Worm (Caenorhabditis elegans) whole organism, L1 larva: ENCODE data around the gene flp-18.

Experiments used
- aly-2 ChIP-seq: fragments of 150-350 bp; optimal IDR thresholded peaks from 2 replicates; lab custom pipeline; 2014; ENCODE audit warnings: missing biosample characterization, missing genetic modification characterization
- ama-1 ChIP-seq: fragments of 150-350 bp; optimal IDR thresholded peaks from 2 replicates; lab custom pipeline; 2014
- ceh-8 ChIP-seq: fragments of 200-800 bp; sonication (Bioruptor generic); optimal IDR thresholded peaks from 2 replicates; lab custom pipeline; 2018; ENCODE audit warnings: mild to moderate bottlenecking, missing genetic modification characterization, moderate library complexity, missing compliant biosample characterization
- dpl-1 ChIP-seq, 3 experiments: fragments of 150-350 bp in 2 of 3; sonication (generic microtip) in 1 of 3; optimal IDR thresholded peaks; 2 replicates each; lab custom pipeline; 2014 to 2017; ENCODE audit warnings: missing biosample characterization in 3 of 3, missing genetic modification characterization in 3 of 3, missing genetic modification reagents in 3 of 3
- hlh-4 ChIP-seq: sonication (generic microtip); optimal IDR thresholded peaks from 2 replicates; lab custom pipeline; 2016; ENCODE audit warnings: mild to moderate bottlenecking, missing genetic modification characterization, missing compliant biosample characterization
- jun-1 ChIP-seq: fragments of 150-350 bp; optimal IDR thresholded peaks from 2 replicates; lab custom pipeline; 2014; ENCODE audit warnings: missing biosample characterization, missing genetic modification reagents, missing genetic modification characterization
- mdl-1 ChIP-seq, 2 experiments: fragments of 150-350 bp; optimal IDR thresholded peaks; 2 replicates each; lab custom pipeline; 2014 to 2017; ENCODE audit warnings: missing biosample characterization in 2 of 2, missing genetic modification characterization in 2 of 2, inconsistent platforms in 1 of 2
- mef-2 ChIP-seq: fragments of 150-350 bp; optimal IDR thresholded peaks from 2 replicates; lab custom pipeline; 2014; ENCODE audit warnings: missing biosample characterization, missing genetic modification characterization
- nhr-237 ChIP-seq: fragments of 150-350 bp; optimal IDR thresholded peaks from 2 replicates; lab custom pipeline; 2014; ENCODE audit warnings: missing biosample characterization, missing genetic modification characterization
- nhr-28 ChIP-seq: fragments of 150-350 bp; optimal IDR thresholded peaks from 2 replicates; lab custom pipeline; 2014; ENCODE audit warnings: missing biosample characterization, missing genetic modification characterization
- nhr-77 ChIP-seq: fragments of 150-350 bp; optimal IDR thresholded peaks from 2 replicates; lab custom pipeline; 2014; ENCODE audit warnings: missing biosample characterization, missing genetic modification characterization
- tbx-2 ChIP-seq: sonication (generic microtip); optimal IDR thresholded peaks from 2 replicates; lab custom pipeline; 2016; ENCODE audit warnings: missing genetic modification characterization, missing compliant biosample characterization
- zag-1 ChIP-seq: fragments of 150-350 bp; optimal IDR thresholded peaks from 2 replicates; lab custom pipeline; 2014; ENCODE audit warnings: missing biosample characterization, missing genetic modification characterization
- ztf-11 ChIP-seq, 2 experiments: sonication (generic microtip); optimal IDR thresholded peaks; 2 replicates each; lab custom pipeline; 2016 to 2017; ENCODE audit warnings: missing genetic modification characterization in 2 of 2, missing biosample characterization in 1 of 2, missing compliant biosample characterization in 1 of 2

DNA sequence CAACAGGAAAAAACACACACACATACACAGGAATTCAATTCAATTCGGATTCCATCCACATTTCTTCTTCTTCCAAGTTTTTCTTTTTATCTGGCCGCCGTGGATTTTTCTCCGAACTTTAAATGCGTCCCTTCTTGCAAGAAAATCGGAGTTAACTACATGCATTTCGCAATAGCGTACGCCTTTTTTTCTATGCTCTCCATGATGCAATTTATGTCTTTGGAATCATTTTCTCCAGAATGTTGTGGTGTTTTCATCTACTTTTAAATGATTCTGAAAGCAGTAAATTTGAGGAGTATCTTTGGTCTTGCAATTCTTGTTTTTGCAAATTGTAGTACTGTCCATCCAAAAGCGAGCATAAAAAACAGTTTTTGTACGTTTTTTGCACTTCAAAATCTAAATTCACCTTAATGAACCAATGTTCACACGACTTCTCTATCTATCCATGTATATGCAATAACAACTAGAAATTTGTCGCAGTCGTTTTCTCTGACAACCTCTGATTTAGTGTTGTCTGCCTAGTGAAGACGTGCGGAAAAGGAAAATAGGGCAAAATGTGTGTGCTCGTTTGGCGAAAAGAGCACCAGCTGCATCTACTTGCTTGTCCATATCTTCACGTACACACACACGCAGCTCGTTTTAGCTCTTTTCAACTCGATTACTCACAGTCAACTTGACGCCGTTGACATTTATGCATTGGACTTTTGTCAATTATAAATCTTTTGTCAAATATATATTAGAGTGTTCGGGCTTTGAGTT is 4.2 kb upstream of the flp-18 start:
- no peak for TF ChIP-seq mdl-1 (tag; optimal IDR thresholded peaks at IDR 0.05; lab: Kevin White, UChicago)
- no peak for TF ChIP-seq zag-1
- no peak for TF ChIP-seq nhr-237 (tag; lab: Kevin White, UChicago)
- TF ChIP-seq jun-1 (tag; lab: Kevin White, UChicago), result no peak
- TF ChIP-seq hlh-4 (tag; lab: Kevin White, UChicago), result no peak
- TF ChIP-seq dpl-1 (GFP tag; optimal IDR thresholded peaks at IDR 0.05; lab: Kevin White, UChicago), result no peak
- TF ChIP-seq ama-1, result no peak
- TF ChIP-seq nhr-77 (tag; lab: Kevin White, UChicago), result no peak
- TF ChIP-seq mef-2, result no peak
- no peak for TF ChIP-seq tbx-2
- no peak for TF ChIP-seq nhr-28 (tag; lab: Kevin White, UChicago)
- no peak for TF ChIP-seq ceh-8 (GFP tag; lab: Kevin White, UChicago)
- no peak for TF ChIP-seq aly-2
- TF ChIP-seq ztf-11 (tag; optimal IDR thresholded peaks at IDR 0.05; lab: Kevin White, UChicago), result no peak
